Worm (Caenorhabditis elegans): ENCODE results near the gene C52E4.12.

DNA sequence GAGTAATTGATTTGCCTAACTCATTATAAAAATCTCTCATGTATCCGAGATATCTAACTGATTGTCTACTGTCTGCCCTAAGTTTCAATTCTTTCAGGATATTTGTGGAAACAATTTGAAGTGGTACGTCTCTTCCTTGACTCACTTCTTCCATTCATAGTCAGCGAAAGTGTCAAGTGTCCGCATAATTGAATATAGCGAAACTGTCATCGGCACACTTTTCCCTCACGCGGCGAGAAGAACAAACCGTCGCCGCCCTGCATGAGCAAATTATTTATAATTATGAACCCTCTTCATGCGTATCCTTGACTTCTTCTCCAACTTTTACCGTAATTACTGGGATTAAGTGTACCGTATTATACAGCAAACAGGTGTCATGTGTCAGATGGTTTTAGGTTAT is 47.4 kb upstream of the C52E4.12 start:
- TF ChIP-seq ceh-13 (GFP tag; optimal IDR thresholded peaks at IDR 0.05), result no peak
- no peak for TF ChIP-seq hmg-4 (GFP tag; optimal IDR thresholded peaks at IDR 0.05)
- TF ChIP-seq ama-1 (optimal IDR thresholded peaks at IDR 0.05), result no peak
- TF ChIP-seq hmbx-1 (tag; optimal IDR thresholded peaks at IDR 0.05), result no peak
- TF ChIP-seq ceh-36 (tag; optimal IDR thresholded peaks at IDR 0.05), result no peak
- TF ChIP-seq aly-1 (tag; optimal IDR thresholded peaks at IDR 0.05), result no peak
- no peak for TF ChIP-seq F13C5.2 (tag; optimal IDR thresholded peaks at IDR 0.05)
- no peak for TF ChIP-seq pes-1 (GFP tag; IDR thresholded peaks at IDR 0.05)

Measured in whole organism, early embryonic.